Worm (Caenorhabditis elegans) whole organism, L3 larva: ENCODE data around the gene cit-1.2.

Experiments
- R02D3.7 ChIP-seq: fragments of 150-350 bp; optimal IDR thresholded peaks from 2 replicates; lab custom pipeline; 2014; ENCODE audit warnings: missing biosample characterization, missing genetic modification characterization
- aly-2 ChIP-seq: fragments of 150-350 bp; optimal IDR thresholded peaks from 2 replicates; lab custom pipeline; 2014; ENCODE audit warnings: missing biosample characterization, missing genetic modification characterization
- ama-1 ChIP-seq: fragments of 150-350 bp; optimal IDR thresholded peaks from 2 replicates; lab custom pipeline; 2018
- ceh-16 ChIP-seq: sonication (generic microtip); optimal IDR thresholded peaks from 2 replicates; lab custom pipeline; 2017; ENCODE audit warnings: missing biosample characterization, missing genetic modification characterization
- ceh-82 ChIP-seq: fragments of 150-350 bp; optimal IDR thresholded peaks from 2 replicates; lab custom pipeline; 2014; ENCODE audit warnings: missing biosample characterization, missing genetic modification characterization
- ceh-9 ChIP-seq: sonication (generic microtip); optimal IDR thresholded peaks from 2 replicates; lab custom pipeline; 2018; ENCODE audit warnings: missing biosample characterization, missing genetic modification characterization
- daf-12 ChIP-seq: fragments of 150-350 bp; optimal IDR thresholded peaks from 2 replicates; lab custom pipeline; 2014; ENCODE audit warnings: missing biosample characterization, missing genetic modification reagents, missing genetic modification characterization
- elt-1 ChIP-seq: fragments of 150-350 bp; optimal IDR thresholded peaks from 2 replicates; lab custom pipeline; 2014; ENCODE audit warnings: missing biosample characterization, missing genetic modification characterization
- elt-2 ChIP-seq: sonication (generic microtip); optimal IDR thresholded peaks from 2 replicates; lab custom pipeline; 2016; ENCODE audit warnings: missing genetic modification reagents, mild to moderate bottlenecking, missing genetic modification characterization, missing compliant biosample characterization
- elt-3 ChIP-seq, 3 experiments: fragments of 150-350 bp in 1 of 3; sonication (generic microtip) in 2 of 3; optimal IDR thresholded peaks; 2 replicates in 2 of 3; 4 replicates in 1 of 3; lab custom pipeline; 2014 to 2017; ENCODE audit warnings: missing biosample characterization in 3 of 3, missing genetic modification characterization in 3 of 3
- eor-1 ChIP-seq, 2 experiments: fragments of 150-350 bp; optimal IDR thresholded peaks; 2 replicates each; lab custom pipeline; 2014 to 2018; ENCODE audit warnings: missing biosample characterization in 2 of 2, missing genetic modification characterization in 2 of 2
- fkh-10 ChIP-seq: sonication (generic microtip); optimal IDR thresholded peaks from 2 replicates; lab custom pipeline; 2017; ENCODE audit warnings: missing biosample characterization, missing genetic modification reagents, missing genetic modification characterization
- fkh-2 ChIP-seq: fragments of 150-350 bp; optimal IDR thresholded peaks from 2 replicates; lab custom pipeline; 2014; ENCODE audit warnings: missing biosample characterization, missing genetic modification reagents, missing genetic modification characterization
- fos-1 ChIP-seq: fragments of 150-350 bp; optimal IDR thresholded peaks from 2 replicates; lab custom pipeline; 2014; ENCODE audit warnings: missing biosample characterization, missing genetic modification characterization
- jun-1 ChIP-seq: fragments of 150-350 bp; optimal IDR thresholded peaks from 2 replicates; lab custom pipeline; 2014; ENCODE audit warnings: missing biosample characterization, missing genetic modification reagents, missing genetic modification characterization
- lin-15B ChIP-seq: fragments of 150-350 bp; optimal IDR thresholded peaks from 2 replicates; lab custom pipeline; 2014; ENCODE audit warnings: missing biosample characterization, missing genetic modification characterization
- lin-39 ChIP-seq: fragments of 150-350 bp; optimal IDR thresholded peaks from 2 replicates; lab custom pipeline; 2018; ENCODE audit warnings: missing biosample characterization, missing genetic modification reagents, missing genetic modification characterization
- mdl-1 ChIP-seq: fragments of 150-350 bp; optimal IDR thresholded peaks from 2 replicates; lab custom pipeline; 2014; ENCODE audit warnings: missing biosample characterization, missing genetic modification characterization
- mml-1 ChIP-seq: fragments of 150-350 bp; sonication (generic microtip); optimal IDR thresholded peaks from 3 replicates; lab custom pipeline; 2014; ENCODE audit warnings: missing biosample characterization, missing genetic modification characterization
- nfya-1 ChIP-seq: sonication (generic microtip); optimal IDR thresholded peaks from 2 replicates; lab custom pipeline; 2017; ENCODE audit warnings: missing genetic modification characterization, mild to moderate bottlenecking, missing compliant biosample characterization, antibody characterized with exemption, moderate library complexity; ENCODE audit not compliant: insufficient read depth
- nhr-12 ChIP-seq: fragments of 150-350 bp; optimal IDR thresholded peaks from 2 replicates; lab custom pipeline; 2014; ENCODE audit warnings: missing biosample characterization, missing genetic modification characterization
- nhr-23 ChIP-seq: fragments of 150-350 bp; optimal IDR thresholded peaks from 2 replicates; lab custom pipeline; 2014; ENCODE audit warnings: missing biosample characterization, missing genetic modification reagents, missing genetic modification characterization
- nhr-237 ChIP-seq: fragments of 150-350 bp; optimal IDR thresholded peaks from 2 replicates; lab custom pipeline; 2014; ENCODE audit warnings: missing biosample characterization, missing genetic modification characterization
- nhr-25 ChIP-seq: sonication (generic microtip); optimal IDR thresholded peaks from 2 replicates; lab custom pipeline; 2017; ENCODE audit warnings: missing biosample characterization, missing genetic modification characterization
- nhr-28 ChIP-seq: fragments of 150-350 bp; optimal IDR thresholded peaks from 2 replicates; lab custom pipeline; 2014; ENCODE audit warnings: missing biosample characterization, missing genetic modification characterization
- nhr-67 ChIP-seq: fragments of 150-350 bp; optimal IDR thresholded peaks from 2 replicates; lab custom pipeline; 2014; ENCODE audit warnings: missing biosample characterization, missing genetic modification characterization
- nhr-76 ChIP-seq: fragments of 150-350 bp; sonication (generic microtip); optimal IDR thresholded peaks from 5 replicates; lab custom pipeline; 2014; ENCODE audit warnings: missing biosample characterization, missing genetic modification characterization
- nhr-77 ChIP-seq: fragments of 150-350 bp; optimal IDR thresholded peaks from 2 replicates; lab custom pipeline; 2014; ENCODE audit warnings: missing biosample characterization, missing genetic modification characterization
- pha-4 ChIP-seq: fragments of 150-350 bp; optimal IDR thresholded peaks from 2 replicates; lab custom pipeline; 2014; ENCODE audit warnings: missing biosample characterization, missing genetic modification reagents, missing genetic modification characterization
- sea-2 ChIP-seq: fragments of 150-350 bp; sonication (generic microtip); optimal IDR thresholded peaks from 4 replicates; lab custom pipeline; 2014; ENCODE audit warnings: missing biosample characterization, missing genetic modification reagents, missing genetic modification characterization
- snpc-4 ChIP-seq: fragments of 150-350 bp; optimal IDR thresholded peaks from 2 replicates; lab custom pipeline; 2014; ENCODE audit warnings: missing biosample characterization, missing genetic modification characterization
- tbx-2 ChIP-seq: sonication (generic microtip); optimal IDR thresholded peaks from 2 replicates; lab custom pipeline; 2016; ENCODE audit warnings: mild to moderate bottlenecking, missing genetic modification characterization, missing compliant biosample characterization
- ztf-11 ChIP-seq: fragments of 150-350 bp; optimal IDR thresholded peaks from 2 replicates; lab custom pipeline; 2014; ENCODE audit warnings: missing biosample characterization, missing genetic modification characterization

cit-1.2 gene

DNA sequence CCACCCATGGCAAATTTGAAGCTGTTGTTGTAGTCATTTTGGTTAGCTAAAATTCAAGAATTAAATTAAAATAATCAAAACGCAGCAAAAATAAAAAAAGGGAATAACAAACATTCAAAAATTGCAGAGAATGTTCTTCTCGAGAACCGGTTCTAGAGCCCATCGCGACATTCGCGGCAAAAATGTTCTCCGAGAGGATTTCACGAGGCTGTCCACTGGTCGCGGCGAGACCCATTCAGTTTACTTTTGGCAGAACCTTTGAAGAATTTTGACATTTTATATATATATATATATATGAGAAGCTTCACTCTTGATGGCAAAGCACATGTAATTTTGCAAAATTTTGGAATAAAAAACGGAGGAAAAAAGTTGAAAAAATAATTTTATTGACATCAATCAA lies 18.9 kb downstream of the cit-1.2 start, which contains the start of gene F44B9.8 (continued):
- no peak for TF ChIP-seq aly-2 (tag; lab: Kevin White, UChicago)

DNA sequence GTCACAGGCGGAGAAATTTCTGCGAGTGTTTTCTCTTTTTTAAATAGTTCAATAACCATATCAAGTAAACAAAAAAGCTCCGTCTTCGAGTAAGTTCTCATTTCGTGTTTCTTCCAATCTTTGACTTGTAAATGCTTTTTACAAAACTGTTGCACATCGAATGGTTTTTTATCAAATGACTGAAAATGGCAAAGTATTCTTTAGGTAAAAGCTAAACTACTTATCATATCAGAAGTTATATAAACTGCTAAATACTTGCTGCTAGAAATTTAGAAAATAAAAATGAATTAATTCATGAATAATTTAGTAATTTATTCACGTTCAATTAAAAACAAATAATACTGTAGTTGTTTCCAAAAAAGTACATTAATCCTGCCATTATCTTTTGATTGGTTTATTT lies 20.4 kb downstream of the cit-1.2 start, which contains the start of gene F44B9.9:
F44B9.9 (minus strand) TSS at position 101 of the 400 bp plus-strand sequence.
- TF ChIP-seq nhr-23, result no peak
- no peak for TF ChIP-seq sea-2
- TF ChIP-seq lin-15B (tag; lab: Kevin White, UChicago), result no peak
- TF ChIP-seq nhr-12 (tag; lab: Kevin White, UChicago), result no peak
- TF ChIP-seq ceh-16, result no peak
- no peak for TF ChIP-seq daf-12 (tag; lab: Kevin White, UChicago)
- no peak for TF ChIP-seq nhr-25 (tag; lab: Kevin White, UChicago)
- no peak for TF ChIP-seq R02D3.7 (tag; lab: Kevin White, UChicago)
- no peak for TF ChIP-seq elt-2

DNA sequence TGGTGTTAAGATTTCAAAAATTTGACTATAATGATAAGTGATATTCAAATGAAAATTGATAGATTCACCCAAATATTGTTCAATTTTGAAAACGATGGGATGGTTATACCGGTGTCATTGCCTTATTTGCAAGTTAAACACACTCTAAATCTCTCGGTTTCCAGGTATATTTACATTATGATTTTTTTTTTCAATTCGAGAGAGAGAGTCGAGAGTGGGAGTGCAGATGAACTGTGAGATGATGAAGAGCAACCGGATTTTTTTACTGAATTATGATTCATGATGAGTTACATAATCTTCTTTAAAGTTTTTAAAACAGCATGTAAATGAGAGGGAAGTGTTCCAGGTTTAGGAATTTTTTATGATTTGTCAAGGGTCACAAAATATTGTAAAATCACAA lies 23.0 kb downstream of the cit-1.2 start, which contains the start of gene F44B9.10:
F44B9.10 (minus strand) TSS at position 101 of the 400 bp plus-strand sequence.
- no peak for TF ChIP-seq tbx-2 (tag; lab: Kevin White, UChicago)
- TF ChIP-seq fos-1 (tag; lab: Kevin White, UChicago), result no peak
- TF ChIP-seq lin-39, result no peak
- TF ChIP-seq nhr-237 (tag; lab: Kevin White, UChicago), result no peak
- TF ChIP-seq jun-1, result no peak
- no peak for TF ChIP-seq nhr-12 (tag; lab: Kevin White, UChicago)
- no peak for TF ChIP-seq lin-15B (tag; lab: Kevin White, UChicago)
- no peak for TF ChIP-seq daf-12 (tag; lab: Kevin White, UChicago)
- TF ChIP-seq nhr-28 (tag; lab: Kevin White, UChicago), result no peak
- no peak for TF ChIP-seq sea-2
- TF ChIP-seq mml-1 (tag; lab: Kevin White, UChicago), result no peak
- no peak for TF ChIP-seq nhr-77
- no peak for TF ChIP-seq ama-1 (lab: Kevin White, UChicago)
- no peak for TF ChIP-seq snpc-4 (tag; lab: Kevin White, UChicago)
- TF ChIP-seq ceh-16, result no peak
- TF ChIP-seq eor-1 (tag; optimal IDR thresholded peaks at IDR 0.05; lab: Kevin White, UChicago), result no peak

- TF ChIP-seq daf-12 (tag; lab: Kevin White, UChicago), result no peak
- TF ChIP-seq ceh-82 (tag; lab: Kevin White, UChicago), result no peak
- TF ChIP-seq nfya-1, result no peak
- no peak for TF ChIP-seq nhr-23
These were observed 25.5 kb downstream of the cit-1.2 start for ce11 chrIII:8036050-8036449.

DNA sequence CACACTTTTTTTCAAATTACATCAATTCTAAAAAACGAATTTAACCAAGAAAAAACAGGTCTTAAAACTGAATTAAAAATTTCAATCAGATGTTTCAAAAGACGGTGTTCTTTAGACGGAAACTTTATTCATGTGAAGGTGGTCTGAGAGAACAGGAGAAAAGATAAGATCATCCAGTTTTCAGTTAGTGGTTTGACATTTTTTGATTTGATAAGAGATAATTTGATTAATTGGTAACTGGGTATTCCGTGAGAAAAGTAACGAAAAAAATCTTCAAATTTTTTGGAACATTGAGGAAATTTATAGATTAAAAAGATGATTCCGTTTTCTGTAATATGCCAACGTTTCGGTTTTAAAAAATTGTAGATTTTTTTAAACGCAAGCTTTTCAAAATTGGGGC lies 25.9 kb downstream of the cit-1.2 start:
- peak; percentile 1 for TF ChIP-seq nhr-23
- peak in 1 of 3 experiments; percentile 79 for TF ChIP-seq elt-3 (tag; optimal IDR thresholded peaks at IDR 0.05; lab: Kevin White, UChicago)
- TF ChIP-seq nhr-237 (tag; lab: Kevin White, UChicago), result no peak

DNA sequence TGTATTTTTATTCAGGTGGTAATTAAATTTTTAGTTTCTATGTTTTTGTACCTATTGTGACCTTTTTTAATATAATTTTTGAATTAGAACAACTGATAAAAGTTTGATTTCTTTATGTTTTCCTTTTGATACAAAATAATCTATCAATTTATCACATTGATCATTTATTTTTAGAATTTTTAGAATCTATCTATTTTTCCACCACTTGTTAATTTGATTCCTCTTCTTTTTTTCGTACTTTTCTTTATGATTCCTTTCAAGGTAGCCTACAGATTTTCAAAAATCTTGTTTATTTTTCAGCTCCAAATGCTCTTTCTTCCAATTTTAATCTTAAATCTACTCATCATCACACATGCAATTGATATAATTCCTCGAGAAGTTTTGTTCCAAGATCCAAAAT lies 27.4 kb downstream of the cit-1.2 start, which contains the start of gene dpf-6:
dpf-6 (plus strand) TSS at position 301 of the 400 bp plus-strand sequence.
- TF ChIP-seq ztf-11 (tag; lab: Kevin White, UChicago) (no peak), mdl-1 (tag; lab: Kevin White, UChicago) (no peak), jun-1 (no peak), ceh-9 (no peak), mml-1 (tag; lab: Kevin White, UChicago) (no peak), pha-4 (tag; lab: Kevin White, UChicago) (no peak), R02D3.7 (tag; lab: Kevin White, UChicago) (no peak), nhr-77 (no peak), fkh-10 (GFP tag; lab: Kevin White, UChicago) (no peak), fkh-2 (tag; lab: Kevin White, UChicago) (no peak), elt-1 (tag; lab: Kevin White, UChicago) (no peak), lin-39 (no peak), nhr-67 (tag; lab: Kevin White, UChicago) (no peak), nhr-23 (no peak), nhr-76 (tag; lab: Kevin White, UChicago) (no peak)
